Fruit fly (Drosophila melanogaster) whole organism, prepupa: ENCODE data around the gene Ldh.

Experiments used
- CG10669 ChIP-seq: fragments of 200-800 bp; sonication (Bioruptor generic); optimal IDR thresholded peaks from 3 replicates; lab custom pipeline; 2018; ENCODE audit warnings: missing biosample characterization, mild to moderate bottlenecking, missing genetic modification characterization, moderate library complexity
- CG11294 ChIP-seq: fragments of 200-800 bp; sonication (Bioruptor generic); IDR thresholded peaks from 2 replicates; pipeline ENCODE4 v1.3.6; 2022; ENCODE audit warnings: missing biosample characterization, missing genetic modification characterization
- CG32006 ChIP-seq: fragments of 200-800 bp; sonication (Bioruptor generic); optimal IDR thresholded peaks from 3 replicates; lab custom pipeline; 2017; ENCODE audit warnings: missing biosample characterization, mild to moderate bottlenecking, missing genetic modification characterization
- CG9139 ChIP-seq: fragments of 200-800 bp; sonication (Bioruptor generic); optimal IDR thresholded peaks from 3 replicates; lab custom pipeline; 2017; ENCODE audit warnings: missing biosample characterization, mild to moderate bottlenecking, missing genetic modification characterization
- Gug ChIP-seq: fragments of 200-800 bp; sonication (Bioruptor generic); IDR thresholded peaks from 2 replicates; pipeline ENCODE4 v1.3.6; 2022; ENCODE audit warnings: missing biosample characterization, missing genetic modification characterization
- Lpt ChIP-seq: fragments of 200-800 bp; sonication (Bioruptor generic); optimal IDR thresholded peaks from 3 replicates; lab custom pipeline; 2016; ENCODE audit warnings: missing biosample characterization, missing genetic modification characterization
- Met ChIP-seq: fragments of 200-800 bp; sonication (Bioruptor generic); optimal IDR thresholded peaks from 3 replicates; lab custom pipeline; 2016; ENCODE audit warnings: missing biosample characterization, missing genetic modification characterization
- acj6 ChIP-seq: fragments of 200-800 bp; sonication (Bioruptor generic); optimal IDR thresholded peaks from 3 replicates; lab custom pipeline; 2016; ENCODE audit warnings: missing biosample characterization, missing genetic modification characterization
- fd59A ChIP-seq: fragments of 200-800 bp; sonication (Bioruptor generic); optimal IDR thresholded peaks from 2 replicates; lab custom pipeline; 2017; ENCODE audit warnings: missing biosample characterization, mild to moderate bottlenecking, missing genetic modification characterization, missing genetic modification reagents
- fkh ChIP-seq: fragments of 200-800 bp; sonication (Bioruptor generic); optimal IDR thresholded peaks from 3 replicates; lab custom pipeline; 2017; ENCODE audit warnings: missing biosample characterization, mild to moderate bottlenecking, missing genetic modification characterization, moderate library complexity
- lz ChIP-seq: fragments of 200-800 bp; sonication (Bioruptor generic); optimal IDR thresholded peaks from 3 replicates; lab custom pipeline; 2016; ENCODE audit warnings: missing biosample characterization, missing genetic modification characterization
- net ChIP-seq: fragments of 200-800 bp; sonication (Bioruptor generic); optimal IDR thresholded peaks from 3 replicates; lab custom pipeline; 2016; ENCODE audit warnings: missing biosample characterization, missing genetic modification characterization
- pdm3 ChIP-seq: fragments of 200-800 bp; sonication (Bioruptor generic); optimal IDR thresholded peaks from 3 replicates; lab custom pipeline; 2016; ENCODE audit warnings: missing biosample characterization, missing genetic modification characterization
- spab ChIP-seq: fragments of 200-800 bp; sonication (Bioruptor generic); optimal IDR thresholded peaks from 2 replicates; lab custom pipeline; 2017; ENCODE audit warnings: missing biosample characterization, mild to moderate bottlenecking, missing genetic modification characterization, missing genetic modification reagents

DNA sequence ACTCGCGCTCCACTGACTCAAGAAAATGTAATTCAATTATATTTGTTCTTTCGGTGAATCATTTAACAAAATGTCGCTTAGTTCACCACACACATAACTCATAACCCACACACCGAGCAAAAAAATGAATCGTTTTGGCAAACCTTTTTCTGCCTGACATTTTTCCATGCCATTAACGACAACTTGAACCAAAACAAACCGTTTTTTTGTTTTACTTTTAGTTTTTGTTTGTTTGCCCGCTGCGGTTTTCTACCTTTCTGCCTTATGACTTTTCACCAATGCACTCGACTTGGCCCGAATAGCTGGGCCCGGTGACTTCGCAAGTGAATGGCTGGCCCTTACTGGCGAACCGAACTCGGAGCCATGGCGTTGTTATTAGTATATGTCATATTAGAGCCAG, 5.0 kb upstream of the Ldh start:
- TF ChIP-seq CG32006 (GFP tag; lab: Kevin White, UChicago) (no peak), fd59A (no peak), Lpt (no peak), lz (GFP tag; lab: Kevin White, UChicago) (no peak), Met (GFP tag; lab: Kevin White, UChicago) (no peak), Gug (GFP tag; lab: Robert Waterston, UW) (no peak), CG11294 (GFP tag; lab: Robert Waterston, UW) (no peak), pdm3 (no peak), CG10669 (GFP tag; lab: Kevin White, UChicago) (no peak), net (GFP tag; lab: Kevin White, UChicago) (no peak), spab (GFP tag; lab: Kevin White, UChicago) (no peak), fkh (GFP tag; lab: Kevin White, UChicago) (no peak), CG9139 (GFP tag; lab: Kevin White, UChicago) (no peak), acj6 (GFP tag; lab: Kevin White, UChicago) (no peak)
